Fruit fly (Drosophila melanogaster) whole organism: ENCODE measurements around the gene Muc68E.

Experiments
- CG8478 ChIP-seq: fragments of >200 bp; optimal IDR thresholded peaks from 2 replicates; lab custom pipeline; 2018; ENCODE audit warnings: inconsistent platforms
- Dll ChIP-seq: fragments of >200 bp; optimal IDR thresholded peaks from 2 replicates; lab custom pipeline; 2017
- usp ChIP-seq: fragments of >200 bp; optimal IDR thresholded peaks from 2 replicates; lab custom pipeline; 2017; ENCODE audit warnings: missing biosample characterization, missing genetic modification characterization, mixed read lengths

DNA sequence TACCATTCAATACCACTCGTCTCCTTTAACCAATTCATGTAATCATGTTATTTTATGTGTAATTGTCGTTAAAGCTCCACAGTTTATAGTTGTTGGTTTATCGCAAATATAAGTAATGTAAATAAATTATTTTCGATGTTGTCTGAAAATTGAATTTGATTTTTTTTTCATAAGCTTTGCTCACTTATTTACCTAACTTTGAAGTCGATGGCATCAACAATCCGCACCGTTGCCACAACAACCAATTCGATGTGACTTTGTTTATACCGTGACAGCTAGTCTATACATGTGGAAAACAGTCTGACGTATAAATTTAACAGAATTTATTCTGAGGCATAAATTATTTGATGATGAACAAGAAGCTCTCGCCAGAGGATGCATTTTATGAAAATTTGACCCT is 17.7 kb upstream of the Muc68E start, which contains the start of gene CG6931:
- TF ChIP-seq Dll (lab: Kevin White, UChicago) (no peak), usp (no peak), CG8478 (lab: Kevin White, UChicago) (no peak)
